Worm (Caenorhabditis elegans) whole organism, mixed stage, embryonic: Measurements from ENCODE around the gene pxf-1.

ENCODE experiments used
- blmp-1 ChIP-seq: fragments of 150-350 bp; optimal IDR thresholded peaks from 2 replicates; lab custom pipeline; 2014; ENCODE audit warnings: missing biosample characterization, missing genetic modification characterization
- snpc-4 ChIP-seq: fragments of 150-350 bp; optimal IDR thresholded peaks from 2 replicates; lab custom pipeline; 2014; ENCODE audit warnings: missing biosample characterization, missing genetic modification characterization

ce11 chrIV:10176252-10176730, 2.1 kb upstream of the pxf-1 start, which contains the start of gene rack-1:
- no peak for TF ChIP-seq blmp-1 (tag; lab: Kevin White, UChicago)
- no peak for TF ChIP-seq snpc-4 (tag; lab: Kevin White, UChicago)
